Worm (Caenorhabditis elegans): Measurements from ENCODE around the gene srh-268.

DNA sequence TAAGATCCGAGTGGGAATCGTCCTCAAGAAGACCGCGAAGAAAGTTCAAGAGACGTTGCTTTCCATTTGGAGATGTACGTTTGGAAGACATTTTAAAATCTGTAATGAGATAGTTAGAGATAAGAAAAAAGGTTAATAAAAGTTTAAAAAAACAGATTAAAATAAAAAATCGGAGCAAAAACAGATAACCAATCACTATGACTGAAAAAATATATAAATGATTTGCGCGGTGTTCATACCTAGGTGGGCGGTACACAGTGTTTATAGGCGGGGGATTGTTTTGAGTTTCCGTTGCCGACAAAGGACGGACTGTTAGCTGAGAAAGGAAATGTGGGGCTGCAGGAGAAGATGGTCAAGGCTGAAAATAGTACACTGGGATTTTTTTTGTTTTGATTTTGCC is 19.6 kb downstream of the srh-268 start, which contains the start of gene ets-7:
- TF ChIP-seq unc-62 (GFP tag; optimal IDR thresholded peaks at IDR 0.05), result no peak
- TF ChIP-seq snpc-1.1 (tag; optimal IDR thresholded peaks at IDR 0.05; ENCODE audit: insufficient read depth), result no peak
- TF ChIP-seq F52B5.7 (tag; optimal IDR thresholded peaks at IDR 0.05), result no peak
- no peak for TF ChIP-seq sptf-2 (GFP tag; optimal IDR thresholded peaks at IDR 0.05)
- no peak for TF ChIP-seq bed-2 (GFP tag; IDR thresholded peaks at IDR 0.05)
- no peak for TF ChIP-seq efl-1 (GFP tag; optimal IDR thresholded peaks at IDR 0.05)
- no peak for TF ChIP-seq him-1 (tag; optimal IDR thresholded peaks at IDR 0.05)
- TF ChIP-seq F39B2.1 (GFP tag; IDR thresholded peaks at IDR 0.05), result no peak
- TF ChIP-seq sea-2 (GFP tag; IDR thresholded peaks at IDR 0.05), result no peak
- no peak for TF ChIP-seq Y79H2A.3 (GFP tag; conservative IDR thresholded peaks at IDR 0.05)
- TF ChIP-seq tbx-9 (tag; optimal IDR thresholded peaks at IDR 0.05; ENCODE audit: borderline replicate concordance), result no peak
